Fruit fly (Drosophila melanogaster) whole organism, pupa: ENCODE data around the gene boi.

Source experiments
- CG10348 ChIP-seq: fragments of 200-800 bp; sonication (Bioruptor generic); IDR thresholded peaks from 2 replicates; pipeline ENCODE4 v1.3.6; 2022; ENCODE audit warnings: missing biosample characterization, missing genetic modification characterization
- CG12605 ChIP-seq: fragments of 200-800 bp; sonication (Bioruptor generic); IDR thresholded peaks from 2 replicates; pipeline ENCODE4 v1.3.6; 2022; ENCODE audit warnings: missing biosample characterization, missing genetic modification characterization
- CG13204 ChIP-seq: fragments of 200-800 bp; sonication (Bioruptor generic); optimal IDR thresholded peaks from 2 replicates; lab custom pipeline; 2018; ENCODE audit warnings: missing biosample characterization, mild to moderate bottlenecking, missing genetic modification characterization, moderate library complexity
- CG14655 ChIP-seq: fragments of 200-800 bp; sonication (Bioruptor generic); optimal IDR thresholded peaks from 3 replicates; lab custom pipeline; 2017; ENCODE audit warnings: mild to moderate bottlenecking, missing biosample characterization, missing genetic modification reagents, missing genetic modification characterization
- CG15710 ChIP-seq: fragments of 200-800 bp; sonication (Bioruptor generic); optimal IDR thresholded peaks from 2 replicates; lab custom pipeline; 2018; ENCODE audit warnings: missing biosample characterization, mild to moderate bottlenecking, missing genetic modification characterization, moderate library complexity
- CG17806 ChIP-seq: fragments of 200-800 bp; sonication (Bioruptor generic); optimal IDR thresholded peaks from 2 replicates; lab custom pipeline; 2018; ENCODE audit warnings: missing biosample characterization, mild to moderate bottlenecking, missing genetic modification characterization, moderate library complexity
- CG32121 ChIP-seq: fragments of 200-800 bp; sonication (Bioruptor generic); IDR thresholded peaks from 2 replicates; pipeline ENCODE4 v1.3.6; 2022; ENCODE audit warnings: missing biosample characterization, missing genetic modification characterization
- CG34367 ChIP-seq: fragments of 200-800 bp; sonication (Bioruptor generic); optimal IDR thresholded peaks from 2 replicates; lab custom pipeline; 2018; ENCODE audit warnings: missing biosample characterization, mild to moderate bottlenecking, missing genetic modification characterization
- CG4496 ChIP-seq: fragments of 200-800 bp; sonication (Bioruptor generic); IDR thresholded peaks from 3 replicates; pipeline ENCODE4 v1.3.6; 2022; ENCODE audit warnings: missing biosample characterization, missing genetic modification characterization
- CG8159 ChIP-seq: fragments of 200-800 bp; sonication (Bioruptor generic); optimal IDR thresholded peaks from 3 replicates; lab custom pipeline; 2018; ENCODE audit warnings: missing biosample characterization, mild to moderate bottlenecking, missing genetic modification characterization, moderate library complexity
- CG8301 ChIP-seq: fragments of 200-800 bp; sonication (Bioruptor generic); optimal IDR thresholded peaks from 2 replicates; lab custom pipeline; 2018; ENCODE audit warnings: missing biosample characterization, mild to moderate bottlenecking, missing genetic modification characterization
- CG9948 ChIP-seq: fragments of 200-800 bp; sonication (Bioruptor generic); optimal IDR thresholded peaks from 2 replicates; lab custom pipeline; 2018; ENCODE audit warnings: missing biosample characterization, mild to moderate bottlenecking, missing genetic modification characterization, moderate library complexity
- D1 ChIP-seq: fragments of 200-800 bp; sonication (Bioruptor generic); optimal IDR thresholded peaks from 2 replicates; lab custom pipeline; 2018; ENCODE audit warnings: missing biosample characterization, mild to moderate bottlenecking, missing genetic modification characterization, moderate library complexity
- EcR ChIP-seq: fragments of 200-800 bp; sonication (Bioruptor generic); optimal IDR thresholded peaks from 3 replicates; lab custom pipeline; 2019; ENCODE audit warnings: missing biosample characterization, missing genetic modification characterization, mild to moderate bottlenecking, moderate library complexity, missing genetic modification reagents
- Ets98B ChIP-seq: fragments of 200-800 bp; sonication (Bioruptor generic); IDR thresholded peaks from 2 replicates; pipeline ENCODE4 v1.3.6; 2022; ENCODE audit warnings: missing biosample characterization, missing genetic modification characterization
- Pif1A ChIP-seq: fragments of 200-800 bp; sonication (Bioruptor generic); optimal IDR thresholded peaks from 3 replicates; lab custom pipeline; 2016; ENCODE audit warnings: missing biosample characterization, missing genetic modification characterization
- Pif1B ChIP-seq: fragments of 200-800 bp; sonication (Bioruptor generic); optimal IDR thresholded peaks from 3 replicates; lab custom pipeline; 2016; ENCODE audit warnings: missing biosample characterization, missing genetic modification characterization
- Snoo ChIP-seq: fragments of 200-800 bp; sonication (Bioruptor generic); optimal IDR thresholded peaks from 3 replicates; lab custom pipeline; 2017; ENCODE audit warnings: missing biosample characterization, mild to moderate bottlenecking, missing genetic modification characterization, inconsistent platforms
- fd96Ca ChIP-seq: fragments of 200-800 bp; sonication (Bioruptor generic); IDR thresholded peaks from 3 replicates; pipeline ENCODE4 v1.3.6; 2022; ENCODE audit warnings: missing biosample characterization, missing genetic modification characterization
- gl ChIP-seq: fragments of 200-800 bp; sonication (Bioruptor generic); optimal IDR thresholded peaks from 2 replicates; lab custom pipeline; 2018; ENCODE audit warnings: missing biosample characterization, mild to moderate bottlenecking, missing genetic modification characterization
- rn ChIP-seq: fragments of 200-800 bp; sonication (Bioruptor generic); IDR thresholded peaks from 2 replicates; pipeline ENCODE4 v1.3.6; 2022; ENCODE audit warnings: missing biosample characterization, missing genetic modification characterization

boi gene

DNA sequence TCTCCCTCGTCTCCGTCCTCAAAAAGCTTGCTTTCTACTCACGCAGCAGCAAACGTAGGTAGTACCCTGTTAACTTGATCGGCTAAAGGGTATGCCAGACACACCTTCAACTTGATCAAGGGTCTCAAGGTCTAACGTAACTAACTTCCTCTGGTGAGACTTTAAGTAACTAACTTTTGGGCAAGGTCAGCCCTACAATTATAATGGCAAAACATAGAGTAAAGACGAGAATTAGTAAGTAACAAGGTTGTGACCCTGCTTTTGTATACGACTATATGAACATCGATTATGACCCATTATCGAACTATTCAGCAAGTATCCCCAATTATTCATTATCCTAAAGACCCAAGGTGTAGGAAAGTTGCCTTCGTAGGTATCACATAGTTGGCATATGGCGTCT is 5.7 kb downstream of the boi start:
- TF ChIP-seq gl (tag; lab: Kevin White, UChicago) (no peak), CG14655 (GFP tag; lab: Kevin White, UChicago) (peak; percentile 33), Pif1A (GFP tag; lab: Kevin White, UChicago) (no peak), Pif1B (no peak), CG8159 (tag; lab: Kevin White, UChicago) (no peak), CG9948 (tag; lab: Kevin White, UChicago) (peak; percentile 2), rn (GFP tag; lab: Robert Waterston, UW) (no peak), CG12605 (GFP tag; lab: Robert Waterston, UW) (no peak), Snoo (no peak), CG17806 (tag; lab: Kevin White, UChicago) (no peak), CG13204 (GFP tag; lab: Kevin White, UChicago) (no peak), CG8301 (tag; lab: Kevin White, UChicago) (peak; percentile 22), CG15710 (tag; lab: Kevin White, UChicago) (no peak)

DNA sequence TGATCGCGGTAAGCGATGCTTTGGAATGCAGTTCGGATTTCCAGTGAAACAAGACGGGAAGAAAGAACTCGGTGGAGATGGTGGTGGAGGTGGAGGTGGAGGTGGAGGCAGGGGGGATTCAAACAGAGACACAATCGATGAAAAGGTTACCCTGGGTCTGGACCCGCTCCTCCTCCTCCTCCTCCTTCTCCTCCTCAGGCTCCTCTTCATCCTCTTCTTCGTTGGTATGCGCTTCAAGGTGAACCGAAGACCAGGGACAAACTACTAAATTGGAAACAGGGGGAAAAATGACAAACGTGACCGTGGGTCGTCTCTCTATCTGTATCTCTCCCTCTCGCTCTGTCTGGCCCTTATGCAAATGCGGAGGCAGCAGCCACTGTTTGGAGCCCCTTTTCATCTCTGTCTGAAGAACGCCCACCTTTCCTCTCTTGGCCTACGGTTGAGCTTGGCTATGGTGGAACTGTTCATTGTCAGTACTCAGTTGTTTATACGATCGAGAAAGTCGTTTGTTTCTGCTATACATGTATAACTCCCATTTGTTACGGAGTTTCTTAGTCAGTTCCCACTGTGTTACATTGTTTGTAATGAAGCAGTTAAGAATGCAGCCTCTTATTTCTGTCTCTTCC is 6.8 kb downstream of the boi start:
- TF ChIP-seq Snoo (no peak), Pif1B (no peak), CG8159 (tag; lab: Kevin White, UChicago) (no peak), CG34367 (tag; lab: Kevin White, UChicago) (no peak), CG8301 (tag; lab: Kevin White, UChicago) (no peak), CG14655 (GFP tag; lab: Kevin White, UChicago) (no peak), CG10348 (GFP tag; lab: Robert Waterston, UW) (no peak), gl (tag; lab: Kevin White, UChicago) (no peak), CG4496 (GFP tag; lab: Robert Waterston, UW) (no peak), CG17806 (tag; lab: Kevin White, UChicago) (no peak), CG13204 (GFP tag; lab: Kevin White, UChicago) (no peak), CG32121 (GFP tag; lab: Robert Waterston, UW) (no peak), Pif1A (GFP tag; lab: Kevin White, UChicago) (no peak), CG9948 (tag; lab: Kevin White, UChicago) (no peak), D1 (tag; lab: Kevin White, UChicago) (no peak), EcR (peak; percentile 28), CG15710 (tag; lab: Kevin White, UChicago) (peak; percentile 1)

DNA sequence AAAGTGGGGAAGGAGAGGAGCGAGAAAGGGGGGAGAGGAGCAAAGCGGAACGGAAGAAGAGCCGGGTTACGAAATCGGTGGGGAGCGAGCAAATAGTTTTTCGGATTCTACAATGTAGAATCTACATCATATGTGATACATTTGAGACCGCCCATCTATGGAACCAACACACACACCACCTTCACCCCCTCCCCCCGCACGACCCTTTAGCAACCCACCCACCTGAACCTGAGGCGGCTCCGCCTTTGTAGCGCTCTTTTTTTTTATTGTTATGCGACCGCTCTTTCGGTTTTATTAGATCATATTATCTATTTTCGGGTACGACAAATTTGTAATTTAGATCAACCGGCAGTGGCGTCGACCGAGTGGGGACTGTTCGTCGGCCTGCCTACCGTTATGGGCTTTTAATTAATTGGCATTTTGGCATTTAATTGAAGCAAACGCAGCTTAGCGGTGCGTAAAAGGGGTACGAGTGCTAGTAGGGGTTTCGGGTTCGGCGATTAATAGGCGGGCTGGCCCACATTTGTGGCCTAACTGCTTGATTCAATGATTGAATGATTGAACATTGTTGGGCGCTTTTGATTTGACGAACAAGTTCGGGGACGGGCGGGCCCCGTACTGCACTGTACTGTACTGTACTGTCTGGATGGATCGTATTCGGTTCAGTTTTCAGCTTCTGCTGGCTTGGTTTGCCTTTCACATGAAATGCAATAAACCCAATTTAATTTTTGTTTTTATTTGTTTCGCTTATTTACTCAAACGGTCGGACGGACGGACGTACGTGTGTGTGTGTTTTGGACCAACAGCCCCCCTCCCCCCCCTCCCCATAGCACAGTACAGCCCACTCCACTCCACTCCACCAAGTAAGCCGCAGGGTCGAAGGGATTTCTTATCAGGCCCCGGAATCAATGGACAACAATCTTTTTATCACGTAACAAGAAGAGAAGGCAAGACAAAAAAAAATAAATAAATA is 8.1 kb downstream of the boi start:
- TF ChIP-seq CG12605 (GFP tag; lab: Robert Waterston, UW) (no peak), gl (tag; lab: Kevin White, UChicago) (no peak), CG13204 (GFP tag; lab: Kevin White, UChicago) (no peak), rn (GFP tag; lab: Robert Waterston, UW) (no peak), CG15710 (tag; lab: Kevin White, UChicago) (no peak), Ets98B (GFP tag; lab: Robert Waterston, UW) (no peak), fd96Ca (GFP tag; lab: Robert Waterston, UW) (no peak), CG34367 (tag; lab: Kevin White, UChicago) (no peak), Pif1B (no peak), CG8301 (tag; lab: Kevin White, UChicago) (no peak), Pif1A (GFP tag; lab: Kevin White, UChicago) (no peak), EcR (no peak), Snoo (no peak), CG10348 (GFP tag; lab: Robert Waterston, UW) (no peak), D1 (tag; lab: Kevin White, UChicago) (no peak), CG32121 (GFP tag; lab: Robert Waterston, UW) (no peak)
- TF ChIP-seq, all 21 proteins: peak for 0

DNA sequence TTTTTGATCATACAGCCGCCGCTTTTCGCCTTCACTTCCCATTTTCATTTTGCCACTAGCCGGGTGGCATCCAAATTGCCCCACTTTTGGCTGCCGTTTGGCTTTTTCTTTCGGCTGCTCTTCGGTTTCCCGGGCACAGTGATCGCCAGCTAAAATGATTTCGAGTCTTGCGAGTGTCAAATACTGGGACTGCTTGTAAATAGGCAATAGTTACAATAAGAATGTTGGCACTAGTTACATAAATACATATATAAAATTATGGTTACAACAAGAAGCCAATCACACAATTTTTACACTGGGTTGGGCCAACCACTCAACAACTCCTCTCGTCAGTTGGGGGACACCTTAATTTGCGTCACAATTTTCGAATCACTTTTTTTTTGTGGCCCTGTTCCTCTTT is 10.0 kb downstream of the boi start:
- TF ChIP-seq rn (GFP tag; lab: Robert Waterston, UW), result no peak
- no peak for TF ChIP-seq Pif1A (GFP tag; lab: Kevin White, UChicago)
- no peak for TF ChIP-seq Snoo
- no peak for TF ChIP-seq gl (tag; lab: Kevin White, UChicago)
- TF ChIP-seq CG8159 (tag; lab: Kevin White, UChicago), result no peak
- no peak; the same call in 1 of the 2 replicates for TF ChIP-seq CG32121 (GFP tag; lab: Robert Waterston, UW)
- TF ChIP-seq CG8301 (tag; lab: Kevin White, UChicago), result no peak

DNA sequence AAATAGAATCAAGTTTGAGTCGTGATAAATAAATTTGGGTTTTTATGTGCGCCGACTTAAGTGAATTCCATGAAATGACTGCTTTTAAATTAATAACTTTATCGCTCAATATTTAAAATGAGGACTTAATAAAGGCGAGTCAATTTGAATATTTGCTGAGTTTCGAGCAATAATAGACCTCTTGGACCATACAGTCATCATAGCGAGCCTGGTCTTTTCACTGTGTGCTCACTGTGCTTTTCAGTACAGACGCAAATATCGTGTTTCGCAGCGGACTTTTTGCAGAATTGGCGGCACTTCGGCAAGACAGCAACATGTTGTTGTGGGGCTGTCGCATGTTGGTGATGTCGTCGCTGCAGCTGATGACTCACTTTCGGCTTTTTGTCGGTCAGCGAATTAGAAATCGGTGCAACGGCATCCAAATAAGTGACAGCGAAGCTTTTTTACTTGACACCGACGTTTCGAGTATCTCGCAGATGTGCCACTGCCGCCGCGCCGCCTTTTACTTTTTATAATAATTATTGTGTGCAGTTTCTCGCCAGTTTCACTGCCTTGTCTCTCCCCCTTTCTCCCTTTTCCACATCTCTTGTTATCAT is 11.9 kb downstream of the boi start:
- TF ChIP-seq Ets98B (GFP tag; lab: Robert Waterston, UW) (peak; percentile 43), Pif1A (GFP tag; lab: Kevin White, UChicago) (no peak)
